Worm (Caenorhabditis elegans): ENCODE measurements around the gene F13E9.5.

DNA sequence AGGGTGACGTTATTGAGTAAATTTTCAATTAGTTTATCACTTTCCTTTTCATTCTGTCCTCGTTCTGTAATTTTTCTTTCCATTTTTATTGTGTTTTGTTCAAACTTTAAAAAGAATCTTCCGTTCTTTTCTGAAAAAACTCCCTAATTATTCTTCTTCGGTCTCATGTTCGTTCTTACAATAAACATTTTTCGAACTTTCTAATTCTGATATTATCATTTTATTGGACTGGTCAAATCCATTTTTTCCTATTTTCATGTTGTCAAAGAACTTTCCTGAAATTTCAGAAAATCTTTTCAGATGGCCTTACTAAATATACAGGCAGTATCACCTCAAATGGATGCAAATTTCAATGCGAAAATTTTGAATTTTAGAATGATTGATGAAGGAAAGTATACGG lies 20.1 kb downstream of the F13E9.5 start, which contains the start of gene nish-1:
- no peak for TF ChIP-seq him-1 (tag; optimal IDR thresholded peaks at IDR 0.05)
- no peak for TF ChIP-seq dao-5 (tag; optimal IDR thresholded peaks at IDR 0.05)
- no peak for TF ChIP-seq W03F9.2 (tag; optimal IDR thresholded peaks at IDR 0.05)

Measured in whole organism, L4/young adult.